Worm (Caenorhabditis elegans) whole organism, mixed stage, embryonic: Measurements from ENCODE around the gene fbxa-60.

Experiments
- hlh-1 ChIP-seq: fragments of 150-350 bp; optimal IDR thresholded peaks from 2 replicates; lab custom pipeline; 2014; ENCODE audit warnings: missing biosample characterization, missing genetic modification reagents, missing genetic modification characterization
- nhr-76 ChIP-seq: sonication (generic microtip); optimal IDR thresholded peaks from 2 replicates; lab custom pipeline; 2017; ENCODE audit warnings: missing biosample characterization, missing genetic modification characterization

The fbxa-60 gene

ce11 chrIII:895525-895924, 50.6 kb downstream of the fbxa-60 start, which contains the start of the genes ztf-18 and F23H11.2:
ztf-18 (minus strand) TSS chrIII:895712.
F23H11.2 (plus strand) TSS chrIII:895747.
- TF ChIP-seq nhr-76 (tag; lab: Kevin White, UChicago), result no peak
- peak; percentile 18 for TF ChIP-seq hlh-1
